Worm (Caenorhabditis elegans): ENCODE data around the gene Y39G8B.1.

The Y39G8B.1 gene

ce11 chrII:13938290-13938689, 35.3 kb downstream of the Y39G8B.1 start:
- TF ChIP-seq him-1 (tag; optimal IDR thresholded peaks at IDR 0.05) (no peak), W03F9.2 (tag; optimal IDR thresholded peaks at IDR 0.05) (no peak), dao-5 (tag; optimal IDR thresholded peaks at IDR 0.05) (no peak)

ce11 chrII:13935907-13936306, 37.7 kb downstream of the Y39G8B.1 start:
- no peak for TF ChIP-seq W03F9.2 (tag; optimal IDR thresholded peaks at IDR 0.05)
- TF ChIP-seq him-1 (tag; optimal IDR thresholded peaks at IDR 0.05), result no peak
- TF ChIP-seq dao-5 (tag; optimal IDR thresholded peaks at IDR 0.05), result no peak

ce11 chrII:13933534-13933933, 40.1 kb downstream of the Y39G8B.1 start:
- TF ChIP-seq W03F9.2 (tag; optimal IDR thresholded peaks at IDR 0.05), result no peak
- TF ChIP-seq him-1 (tag; optimal IDR thresholded peaks at IDR 0.05), result no peak

- TF ChIP-seq W03F9.2 (tag; optimal IDR thresholded peaks at IDR 0.05) (no peak), dao-5 (tag; optimal IDR thresholded peaks at IDR 0.05) (no peak), him-1 (tag; optimal IDR thresholded peaks at IDR 0.05) (no peak)
Observed at ce11 chrII:13931944-13932343, 41.7 kb downstream of the Y39G8B.1 start, which contains the start of gene hot-3. Gene hot-3, minus strand, starts transcription at chrII:13932044.

ce11 chrII:13924909-13925308, 48.7 kb downstream of the Y39G8B.1 start, which contains the start of gene mltn-5:
Gene mltn-5, plus strand, starts transcription at chrII:13925209.
- TF ChIP-seq dao-5 (tag; optimal IDR thresholded peaks at IDR 0.05) (no peak), him-1 (tag; optimal IDR thresholded peaks at IDR 0.05) (no peak), W03F9.2 (tag; optimal IDR thresholded peaks at IDR 0.05) (no peak)
